Worm (Caenorhabditis elegans): ENCODE results near the gene F11C7.7.

- TF ChIP-seq unc-39 (tag; optimal IDR thresholded peaks at IDR 0.05) (no peak), nhr-76 (tag; optimal IDR thresholded peaks at IDR 0.05) (no peak), mep-1 (tag; optimal IDR thresholded peaks at IDR 0.05) (no peak), sptf-1 (tag; optimal IDR thresholded peaks at IDR 0.05) (no peak), nhr-237 (tag; optimal IDR thresholded peaks at IDR 0.05) (no peak), mab-5 (tag; optimal IDR thresholded peaks at IDR 0.05) (no peak), unc-62 (GFP tag; optimal IDR thresholded peaks at IDR 0.05) (no peak), elt-3 (tag; optimal IDR thresholded peaks at IDR 0.05) (no peak), ztf-11 (tag; optimal IDR thresholded peaks at IDR 0.05) (no peak)
Observed at ce11 chrX:17391515-17391914, 6.9 kb upstream of the F11C7.7 start, which contains the start of gene F10D7.5.

All from whole organism, mixed stage, embryonic.